Worm (Caenorhabditis elegans): ENCODE measurements around the gene sap-140.

DNA sequence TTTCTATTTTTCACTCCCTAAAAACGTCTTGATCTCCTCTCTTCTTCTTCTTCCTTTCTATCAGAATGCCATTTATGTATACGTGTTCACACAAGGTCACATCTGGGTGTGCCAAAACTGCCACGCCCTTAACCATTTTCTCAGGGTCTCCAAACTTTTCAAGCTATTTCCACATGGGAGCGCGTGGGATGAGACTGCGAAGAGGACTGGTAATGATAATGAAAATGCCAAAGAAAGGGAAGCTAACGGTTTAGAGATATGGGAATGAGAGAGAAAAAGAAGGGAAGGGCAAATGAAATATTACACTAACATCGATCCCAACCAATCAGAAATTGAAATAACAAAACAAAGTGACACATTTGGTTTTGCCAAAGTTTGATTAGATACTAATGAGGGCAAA, 11.2 kb upstream of the sap-140 start:
- TF ChIP-seq lim-6 (tag; optimal IDR thresholded peaks at IDR 0.05) (no peak), hlh-30 (tag; optimal IDR thresholded peaks at IDR 0.05; ENCODE audit: insufficient read depth) (no peak), pat-9 (tag; optimal IDR thresholded peaks at IDR 0.05) (no peak), che-1 (tag; optimal IDR thresholded peaks at IDR 0.05) (no peak), ceh-6 (GFP tag; optimal IDR thresholded peaks at IDR 0.05) (no peak), gmeb-2 (tag; optimal IDR thresholded peaks at IDR 0.05) (no peak), ama-1 (optimal IDR thresholded peaks at IDR 0.05) (no peak), F13H6.1 (tag; optimal IDR thresholded peaks at IDR 0.05) (no peak), unc-86 (tag; optimal IDR thresholded peaks at IDR 0.05) (no peak), hlh-15 (tag; optimal IDR thresholded peaks at IDR 0.05) (no peak)
